Worm (Caenorhabditis elegans) whole organism, midembryonic: ENCODE measurements around the gene srd-74.
A peak's percentile ranks its signal among the peaks of the same experiment; 100 is the strongest.

Experiments used
- T22C8.4 ChIP-seq: fragments of 200-800 bp; sonication (Bioruptor generic); IDR thresholded peaks from 2 replicates; pipeline ENCODE4 v1.3.6; 2022; ENCODE audit warnings: missing genetic modification characterization, missing compliant biosample characterization
- cog-1 ChIP-seq: sonication (generic microtip); optimal IDR thresholded peaks from 2 replicates; lab custom pipeline; 2016; ENCODE audit warnings: missing genetic modification characterization, missing compliant biosample characterization
- flt-1 ChIP-seq: fragments of 200-800 bp; sonication (Bioruptor generic); IDR thresholded peaks from 2 replicates; pipeline ENCODE4 v1.3.6; 2022; ENCODE audit warnings: missing genetic modification characterization, missing compliant biosample characterization
- klf-2 ChIP-seq: fragments of 200-800 bp; sonication (Bioruptor generic); conservative IDR thresholded peaks from 2 replicates; pipeline ENCODE4 v1.3.6; 2022; ENCODE audit warnings: missing genetic modification reagents, missing genetic modification characterization, missing compliant biosample characterization
- med-1 ChIP-seq: sonication (generic microtip); optimal IDR thresholded peaks from 2 replicates; lab custom pipeline; 2017; ENCODE audit warnings: missing genetic modification characterization, mild to moderate bottlenecking, missing compliant biosample characterization, antibody characterized with exemption, missing genetic modification reagents; ENCODE audit not compliant: insufficient read depth
- ref-1 ChIP-seq: fragments of 200-800 bp; sonication (Bioruptor generic); conservative IDR thresholded peaks from 2 replicates; pipeline ENCODE4 v1.3.6; 2022; ENCODE audit warnings: missing genetic modification reagents, missing genetic modification characterization, missing compliant biosample characterization
- tab-1 ChIP-seq: fragments of 200-800 bp; sonication (Bioruptor generic); IDR thresholded peaks from 2 replicates; pipeline ENCODE4 v1.3.6; 2022; ENCODE audit warnings: missing genetic modification characterization, missing compliant biosample characterization
- ztf-23 ChIP-seq: fragments of 200-800 bp; sonication (Bioruptor generic); IDR thresholded peaks from 2 replicates; pipeline ENCODE4 v1.3.6; 2022; ENCODE audit warnings: missing genetic modification reagents, missing genetic modification characterization, missing compliant biosample characterization
- ztf-29 ChIP-seq: fragments of 200-800 bp; sonication (Bioruptor generic); IDR thresholded peaks from 2 replicates; pipeline ENCODE4 v1.3.6; 2022; ENCODE audit warnings: missing genetic modification reagents, missing genetic modification characterization, missing compliant biosample characterization

Gene srd-74

DNA sequence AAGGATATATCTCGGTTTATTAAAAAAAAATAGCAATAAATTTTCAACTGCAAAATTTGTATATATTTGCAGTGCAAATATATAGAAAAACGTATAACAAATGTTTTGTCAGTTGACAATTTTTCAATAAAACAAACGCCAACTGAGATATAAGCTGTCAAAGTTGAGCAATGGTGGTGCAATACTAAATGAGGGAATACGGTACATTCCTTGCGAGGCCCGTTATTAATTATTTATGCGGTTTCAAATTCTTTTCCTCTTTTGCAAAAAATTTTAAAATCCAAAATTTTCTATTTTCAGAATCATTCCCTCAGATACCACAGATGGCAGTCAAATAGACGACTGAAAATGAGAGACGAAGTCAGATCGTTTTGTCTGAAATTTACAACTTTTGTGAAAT, 13.5 kb downstream of the srd-74 start, which contains the start of gene twk-39:
Gene twk-39 (plus strand): TSS at position 301 of the 400 bp plus-strand sequence.
- TF ChIP-seq med-1 (no peak), klf-2 (GFP tag; lab: Robert Waterston, UW) (no peak), tab-1 (GFP tag; lab: Robert Waterston, UW) (no peak)

DNA sequence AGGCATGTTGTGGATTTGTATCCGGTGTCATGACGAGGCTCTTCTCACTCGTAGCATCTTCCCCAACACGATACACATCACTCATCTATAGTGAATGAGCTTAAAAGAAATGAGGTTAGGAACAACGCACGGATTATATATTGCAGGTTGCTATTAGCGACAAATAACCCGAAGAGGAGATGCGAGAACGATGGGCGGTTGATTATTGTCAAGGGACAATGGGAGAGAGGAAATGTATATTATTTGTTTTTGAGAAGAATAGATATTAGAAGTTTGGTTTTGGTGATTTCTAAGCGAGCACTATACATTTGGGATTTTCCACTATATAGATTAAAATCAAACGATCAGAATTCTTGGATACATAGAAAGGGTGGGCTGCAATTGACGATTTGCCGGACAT, 24.8 kb downstream of the srd-74 start, which contains the start of gene C18D11.7:
Gene C18D11.7 (minus strand): TSS at position 101 of the 400 bp plus-strand sequence.
- TF ChIP-seq ztf-23 (GFP tag; lab: Robert Waterston, UW) (no peak), flt-1 (no peak), klf-2 (GFP tag; lab: Robert Waterston, UW) (no peak), cog-1 (tag; lab: Kevin White, UChicago) (no peak), tab-1 (GFP tag; lab: Robert Waterston, UW) (no peak), ztf-29 (no peak), med-1 (no peak), T22C8.4 (GFP tag; lab: Robert Waterston, UW) (no peak), ref-1 (no peak)

DNA sequence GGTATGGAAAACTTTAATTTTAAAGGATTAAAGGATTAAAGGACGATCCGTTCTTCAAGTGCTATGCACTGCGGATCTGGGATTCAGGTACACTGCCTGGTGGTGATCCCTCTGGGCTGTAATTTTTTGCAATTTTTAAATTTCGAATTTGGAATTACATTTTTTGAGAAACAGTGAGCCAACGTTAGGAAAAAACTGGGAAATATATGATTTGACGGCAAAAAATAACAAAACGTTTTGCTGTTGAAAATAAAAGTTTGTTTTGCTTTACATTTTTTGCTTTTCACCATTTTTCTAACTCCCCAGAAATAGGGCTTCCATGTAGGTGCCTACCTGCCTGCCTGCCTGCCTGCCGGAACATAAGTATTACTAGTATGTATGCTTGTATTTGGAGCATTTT, 25.5 kb downstream of the srd-74 start, which contains the start of gene C18D11.10:
Gene C18D11.10 (plus strand): TSS at position 301 of the 400 bp plus-strand sequence.
- no peak for TF ChIP-seq T22C8.4 (GFP tag; lab: Robert Waterston, UW)
- no peak for TF ChIP-seq cog-1 (tag; lab: Kevin White, UChicago)
- TF ChIP-seq ztf-29 = no peak

ce11 chrIII:11808818-11809217, 26.9 kb downstream of the srd-74 start, which contains the start of gene C18D11.9:
Gene C18D11.9 (plus strand): TSS chrIII:11809118.
- no peak for TF ChIP-seq T22C8.4 (GFP tag; lab: Robert Waterston, UW)
- TF ChIP-seq flt-1 = no peak
- TF ChIP-seq ztf-29 = no peak
- TF ChIP-seq cog-1 (tag; lab: Kevin White, UChicago) = no peak
- no peak for TF ChIP-seq klf-2 (GFP tag; lab: Robert Waterston, UW)
- no peak for TF ChIP-seq med-1
- no peak for TF ChIP-seq tab-1 (GFP tag; lab: Robert Waterston, UW)
- TF ChIP-seq ref-1 = no peak

DNA sequence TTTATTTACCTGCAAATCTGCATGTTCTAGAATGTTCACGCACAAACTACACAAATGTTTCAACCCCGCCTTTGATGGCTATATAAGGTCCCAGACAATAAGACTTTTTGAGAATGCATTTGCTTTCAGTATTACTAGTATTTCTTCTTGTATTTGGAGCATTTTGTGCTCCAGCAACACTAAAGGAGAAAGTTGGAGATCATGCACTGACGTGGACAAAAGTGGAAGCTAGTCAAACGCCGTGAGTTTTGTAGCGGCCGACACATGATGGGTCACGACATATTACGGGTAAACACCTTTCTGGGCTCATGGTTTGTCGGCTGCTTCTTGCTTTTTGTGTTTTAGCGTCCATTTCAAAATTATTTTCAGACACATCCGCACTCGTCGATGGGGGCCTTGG, 28.5 kb downstream of the srd-74 start, which contains the start of gene C18D11.6:
Gene C18D11.6 (plus strand): TSS at position 110 of the 400 bp plus-strand sequence.
- TF ChIP-seq cog-1 (tag; lab: Kevin White, UChicago) = no peak
- no peak for TF ChIP-seq ztf-29

DNA sequence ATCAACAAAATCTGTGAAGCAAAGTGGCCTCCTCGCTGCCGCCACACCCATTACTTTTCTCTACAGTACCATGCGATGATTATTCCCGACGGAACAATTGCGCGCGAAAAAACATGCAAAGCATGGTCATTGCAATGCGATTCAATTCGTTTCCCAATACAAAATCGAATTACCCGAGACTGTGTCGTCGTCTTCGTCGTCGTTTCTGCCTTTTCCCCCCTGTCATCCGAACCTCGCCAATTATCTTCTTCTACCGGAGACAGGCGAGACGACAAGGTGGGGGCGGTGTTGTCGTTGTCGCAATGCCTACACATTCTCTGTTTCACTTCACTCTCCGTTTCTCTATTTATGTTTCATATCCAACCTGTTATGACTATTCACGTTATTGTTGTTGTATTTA, 29.9 kb downstream of the srd-74 start:
- TF ChIP-seq T22C8.4 (GFP tag; lab: Robert Waterston, UW) (no peak), cog-1 (tag; lab: Kevin White, UChicago) (no peak), ztf-29 (no peak), flt-1 (no peak)

ce11 chrIII:11814653-11815052, 32.8 kb downstream of the srd-74 start:
- TF ChIP-seq ztf-23 (GFP tag; lab: Robert Waterston, UW) (no peak), tab-1 (GFP tag; lab: Robert Waterston, UW) (no peak), ref-1 (no peak), ztf-29 (no peak), klf-2 (GFP tag; lab: Robert Waterston, UW) (no peak), med-1 (no peak), T22C8.4 (GFP tag; lab: Robert Waterston, UW) (no peak), flt-1 (no peak), cog-1 (tag; lab: Kevin White, UChicago) (no peak)

- TF ChIP-seq tab-1 (GFP tag; lab: Robert Waterston, UW) = no peak
Observed at ce11 chrIII:11816523-11817003, 34.7 kb downstream of the srd-74 start, which contains the start of gene C18D11.1. Gene C18D11.1 (plus strand): TSS chrIII:11816573.

DNA sequence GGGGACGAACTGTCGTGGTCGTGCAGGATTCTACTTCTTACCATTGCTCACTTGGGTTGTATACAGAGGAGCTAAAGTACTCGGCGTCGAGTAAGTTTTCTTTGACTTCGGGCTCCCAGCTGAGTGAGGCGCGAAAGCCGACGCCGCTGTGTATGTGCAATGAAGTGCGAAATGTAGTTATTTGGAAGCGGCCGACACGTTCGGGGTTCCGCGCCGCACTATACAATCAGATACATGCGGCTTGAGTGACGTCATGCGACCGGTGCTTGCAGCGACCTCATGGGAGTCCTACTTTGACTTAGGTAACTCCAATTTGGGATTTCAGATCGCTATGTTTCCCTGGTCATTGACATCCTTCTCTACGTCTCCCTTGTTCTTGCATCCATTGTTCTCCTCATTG, 36.0 kb downstream of the srd-74 start:
- no peak for TF ChIP-seq cog-1 (tag; lab: Kevin White, UChicago)
- no peak for TF ChIP-seq ztf-29
- TF ChIP-seq ztf-23 (GFP tag; lab: Robert Waterston, UW) = no peak
- TF ChIP-seq flt-1 = no peak
- no peak for TF ChIP-seq med-1
- TF ChIP-seq T22C8.4 (GFP tag; lab: Robert Waterston, UW) = no peak
- TF ChIP-seq klf-2 (GFP tag; lab: Robert Waterston, UW) = no peak
- TF ChIP-seq tab-1 (GFP tag; lab: Robert Waterston, UW) = no peak
- TF ChIP-seq ref-1 = no peak

DNA sequence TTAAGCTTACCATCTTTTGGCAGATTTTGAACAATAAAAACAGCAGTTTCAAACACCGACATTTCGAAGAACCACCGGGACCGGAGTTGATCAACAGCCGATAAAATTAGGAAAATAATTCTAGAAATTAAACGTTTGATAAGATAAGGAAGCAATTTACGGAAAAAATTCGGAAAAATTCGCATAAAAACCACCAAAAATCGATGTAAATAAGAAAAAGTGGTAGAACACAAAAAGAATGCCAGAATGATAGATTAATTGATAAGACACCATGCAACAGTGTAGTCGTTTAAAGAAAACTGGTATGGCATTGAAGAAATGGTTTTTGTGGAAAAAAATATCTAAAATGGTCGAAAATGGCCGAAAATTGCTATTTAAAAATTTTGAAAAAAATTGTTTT, 40.5 kb downstream of the srd-74 start, which contains the start of gene maa-1:
Gene maa-1 (minus strand): TSS at position 120 of the 400 bp plus-strand sequence.
- TF ChIP-seq tab-1 (GFP tag; lab: Robert Waterston, UW) (no peak), ztf-29 (no peak), klf-2 (GFP tag; lab: Robert Waterston, UW) (no peak), T22C8.4 (GFP tag; lab: Robert Waterston, UW) (no peak)

ce11 chrIII:11823260-11823659, 41.4 kb downstream of the srd-74 start, which contains the start of gene C18D11.3:
Gene C18D11.3 (plus strand): TSS chrIII:11823448.
- TF ChIP-seq ztf-23 (GFP tag; lab: Robert Waterston, UW) (peak; percentile 66; the same call in 1 of the 2 replicates), flt-1 (0 out of 2 replicates have a peak, but pooled peaks have one; percentile 35), ref-1 (no peak)

- TF ChIP-seq ztf-29 (no peak), med-1 (no peak), flt-1 (no peak), ztf-23 (GFP tag; lab: Robert Waterston, UW) (no peak), tab-1 (GFP tag; lab: Robert Waterston, UW) (no peak), cog-1 (tag; lab: Kevin White, UChicago) (no peak), klf-2 (GFP tag; lab: Robert Waterston, UW) (no peak), T22C8.4 (GFP tag; lab: Robert Waterston, UW) (no peak), ref-1 (no peak)
Observed at ce11 chrIII:11824088-11824487, 42.2 kb downstream of the srd-74 start.
